Fruit fly (Drosophila melanogaster) whole organism, prepupa: ENCODE results near the gene Sce.

Experiments used
- Blimp-1 ChIP-seq: fragments of 200-800 bp; sonication (Bioruptor generic); optimal IDR thresholded peaks from 3 replicates; lab custom pipeline; 2017; ENCODE audit warnings: missing biosample characterization, missing genetic modification characterization, mild to moderate bottlenecking, moderate library complexity, missing genetic modification reagents
- CG10631 ChIP-seq: fragments of 200-800 bp; sonication (Bioruptor generic); optimal IDR thresholded peaks from 2 replicates; lab custom pipeline; 2016; ENCODE audit warnings: missing biosample characterization, missing genetic modification characterization
- CG10669 ChIP-seq: fragments of 200-800 bp; sonication (Bioruptor generic); optimal IDR thresholded peaks from 3 replicates; lab custom pipeline; 2018; ENCODE audit warnings: missing biosample characterization, mild to moderate bottlenecking, missing genetic modification characterization, moderate library complexity
- CG11294 ChIP-seq: fragments of 200-800 bp; sonication (Bioruptor generic); IDR thresholded peaks from 2 replicates; pipeline ENCODE4 v1.3.6; 2022; ENCODE audit warnings: missing biosample characterization, missing genetic modification characterization
- CG11902 ChIP-seq: fragments of 200-800 bp; sonication (Bioruptor generic); optimal IDR thresholded peaks from 3 replicates; lab custom pipeline; 2016; ENCODE audit warnings: missing biosample characterization, missing genetic modification characterization
- CG15336 ChIP-seq: fragments of 200-800 bp; sonication (Bioruptor generic); IDR thresholded peaks from 2 replicates; pipeline ENCODE4 v1.3.6; 2022; ENCODE audit warnings: missing biosample characterization, missing genetic modification characterization
- CG1621 ChIP-seq: fragments of 200-800 bp; sonication (Bioruptor generic); optimal IDR thresholded peaks from 3 replicates; lab custom pipeline; 2018; ENCODE audit warnings: missing biosample characterization, mild to moderate bottlenecking, missing genetic modification characterization
- CG16779 ChIP-seq: fragments of 200-800 bp; sonication (Bioruptor generic); optimal IDR thresholded peaks from 3 replicates; lab custom pipeline; 2017; ENCODE audit warnings: missing biosample characterization, mild to moderate bottlenecking, missing genetic modification characterization
- CG31627 ChIP-seq: fragments of 200-800 bp; sonication (Bioruptor generic); optimal IDR thresholded peaks from 3 replicates; lab custom pipeline; 2016; ENCODE audit warnings: missing biosample characterization, missing genetic modification characterization
- CG32006 ChIP-seq: fragments of 200-800 bp; sonication (Bioruptor generic); optimal IDR thresholded peaks from 3 replicates; lab custom pipeline; 2017; ENCODE audit warnings: missing biosample characterization, mild to moderate bottlenecking, missing genetic modification characterization
- CG3919 ChIP-seq: fragments of 200-800 bp; sonication (Bioruptor generic); optimal IDR thresholded peaks from 3 replicates; lab custom pipeline; 2016; ENCODE audit warnings: missing biosample characterization, missing genetic modification characterization
- CG4318 ChIP-seq: fragments of 200-800 bp; sonication (Bioruptor generic); optimal IDR thresholded peaks from 3 replicates; lab custom pipeline; 2017; ENCODE audit warnings: missing biosample characterization, mild to moderate bottlenecking, missing genetic modification characterization
- CG8119 ChIP-seq: fragments of 200-800 bp; sonication (Bioruptor generic); IDR thresholded peaks from 3 replicates; pipeline ENCODE4 v1.3.6; 2022; ENCODE audit warnings: missing biosample characterization, missing genetic modification characterization
- CG8319 ChIP-seq: fragments of 200-800 bp; sonication (Bioruptor generic); optimal IDR thresholded peaks from 3 replicates; lab custom pipeline; 2016; ENCODE audit warnings: missing biosample characterization, missing genetic modification characterization
- CG8632 ChIP-seq: fragments of 200-800 bp; sonication (Bioruptor generic); optimal IDR thresholded peaks from 3 replicates; lab custom pipeline; 2016; ENCODE audit warnings: missing biosample characterization, missing genetic modification characterization
- Eip75B ChIP-seq: fragments of 200-800 bp; sonication (Bioruptor generic); optimal IDR thresholded peaks from 3 replicates; lab custom pipeline; 2016; ENCODE audit warnings: missing biosample characterization, missing genetic modification characterization
- Eip78C ChIP-seq: fragments of 200-800 bp; sonication (Bioruptor generic); peaks from one replicate; lab custom pipeline; 2016; ENCODE audit warnings: missing biosample characterization, missing genetic modification characterization
- Eip93F ChIP-seq: fragments of 200-800 bp; sonication (Bioruptor generic); optimal IDR thresholded peaks from 2 replicates; lab custom pipeline; 2016; ENCODE audit warnings: missing biosample characterization, mild to moderate bottlenecking, missing genetic modification characterization
- Ets21C ChIP-seq: fragments of 200-800 bp; sonication (Bioruptor generic); optimal IDR thresholded peaks from 3 replicates; lab custom pipeline; 2016; ENCODE audit warnings: missing biosample characterization, missing genetic modification characterization
- Gug ChIP-seq: fragments of 200-800 bp; sonication (Bioruptor generic); IDR thresholded peaks from 2 replicates; pipeline ENCODE4 v1.3.6; 2022; ENCODE audit warnings: missing biosample characterization, missing genetic modification characterization
- Hr38 ChIP-seq: sonication (Bioruptor generic); optimal IDR thresholded peaks from 2 replicates; lab custom pipeline; 2016; ENCODE audit warnings: missing biosample characterization, missing genetic modification characterization
- Hr39 ChIP-seq: fragments of 200-800 bp; sonication (Bioruptor generic); optimal IDR thresholded peaks from 2 replicates; lab custom pipeline; 2016; ENCODE audit warnings: missing biosample characterization, missing genetic modification characterization
- Hr4 ChIP-seq: fragments of 200-800 bp; sonication (Bioruptor generic); optimal IDR thresholded peaks from 3 replicates; lab custom pipeline; 2016; ENCODE audit warnings: missing biosample characterization, missing genetic modification characterization
- Lpt ChIP-seq: fragments of 200-800 bp; sonication (Bioruptor generic); optimal IDR thresholded peaks from 3 replicates; lab custom pipeline; 2016; ENCODE audit warnings: missing biosample characterization, missing genetic modification characterization
- Met ChIP-seq: fragments of 200-800 bp; sonication (Bioruptor generic); optimal IDR thresholded peaks from 3 replicates; lab custom pipeline; 2016; ENCODE audit warnings: missing biosample characterization, missing genetic modification characterization
- OdsH ChIP-seq: fragments of 200-800 bp; sonication (Bioruptor generic); optimal IDR thresholded peaks from 3 replicates; lab custom pipeline; 2016; ENCODE audit warnings: missing biosample characterization, missing genetic modification characterization
- Sox14 ChIP-seq: fragments of 200-800 bp; sonication (Bioruptor generic); optimal IDR thresholded peaks from 3 replicates; lab custom pipeline; 2016; ENCODE audit warnings: missing biosample characterization, missing genetic modification characterization
- achi ChIP-seq: fragments of 200-800 bp; sonication (Bioruptor generic); optimal IDR thresholded peaks from 3 replicates; lab custom pipeline; 2016; ENCODE audit warnings: missing biosample characterization, missing genetic modification characterization
- cyc ChIP-seq: fragments of 200-800 bp; sonication (Bioruptor generic); optimal IDR thresholded peaks from 3 replicates; lab custom pipeline; 2016; ENCODE audit warnings: missing biosample characterization, missing genetic modification characterization
- dac ChIP-seq: fragments of 200-800 bp; sonication (Bioruptor generic); optimal IDR thresholded peaks from 2 replicates; lab custom pipeline; 2017; ENCODE audit warnings: missing biosample characterization, mild to moderate bottlenecking, missing genetic modification characterization
- dsx ChIP-seq: fragments of 200-800 bp; optimal IDR thresholded peaks from 3 replicates; lab custom pipeline; 2019; ENCODE audit warnings: missing biosample characterization, mild to moderate bottlenecking, missing genetic modification characterization, moderate library complexity; ENCODE audit not compliant: poor library complexity, severe bottlenecking
- esn ChIP-seq: fragments of 200-800 bp; sonication (Bioruptor generic); optimal IDR thresholded peaks from 2 replicates; lab custom pipeline; 2016; ENCODE audit warnings: missing biosample characterization, mild to moderate bottlenecking, missing genetic modification characterization, moderate library complexity
- fd85E ChIP-seq: fragments of 200-800 bp; sonication (Bioruptor generic); optimal IDR thresholded peaks from 3 replicates; lab custom pipeline; 2016; ENCODE audit warnings: missing biosample characterization, missing genetic modification characterization
- fkh ChIP-seq: fragments of 200-800 bp; sonication (Bioruptor generic); optimal IDR thresholded peaks from 3 replicates; lab custom pipeline; 2017; ENCODE audit warnings: missing biosample characterization, mild to moderate bottlenecking, missing genetic modification characterization, moderate library complexity
- lz ChIP-seq: fragments of 200-800 bp; sonication (Bioruptor generic); optimal IDR thresholded peaks from 3 replicates; lab custom pipeline; 2016; ENCODE audit warnings: missing biosample characterization, missing genetic modification characterization
- net ChIP-seq: fragments of 200-800 bp; sonication (Bioruptor generic); optimal IDR thresholded peaks from 3 replicates; lab custom pipeline; 2016; ENCODE audit warnings: missing biosample characterization, missing genetic modification characterization
- pdm3 ChIP-seq: fragments of 200-800 bp; sonication (Bioruptor generic); optimal IDR thresholded peaks from 3 replicates; lab custom pipeline; 2016; ENCODE audit warnings: missing biosample characterization, missing genetic modification characterization
- salr ChIP-seq, 2 experiments: fragments of 200-800 bp; sonication (Bioruptor generic); optimal IDR thresholded peaks; 3 replicates each; lab custom pipeline; 2016 to 2018; ENCODE audit warnings: missing biosample characterization in 2 of 2, missing genetic modification characterization in 2 of 2, mild to moderate bottlenecking in 1 of 2
- ss ChIP-seq, 2 experiments: fragments of 200-800 bp; sonication (Bioruptor generic); optimal IDR thresholded peaks; 2 replicates in 1 of 2; 3 replicates in 1 of 2; lab custom pipeline; 2017 to 2018; ENCODE audit warnings: mild to moderate bottlenecking in 2 of 2, missing biosample characterization in 2 of 2, missing genetic modification characterization in 2 of 2, moderate library complexity in 1 of 2
- svp ChIP-seq: fragments of 200-800 bp; sonication (Bioruptor generic); peaks from one replicate; lab custom pipeline; 2016; ENCODE audit warnings: missing biosample characterization, missing genetic modification characterization
- topi ChIP-seq: fragments of 200-800 bp; sonication (Bioruptor generic); optimal IDR thresholded peaks from 3 replicates; lab custom pipeline; 2016; ENCODE audit warnings: missing biosample characterization, missing genetic modification characterization

Sce gene

dm6 chr3R:27685539-27686012 lies 3.7 kb upstream of the Sce start, which contains the start of gene CG12880 (continued):
- TF ChIP-seq topi (GFP tag; lab: Kevin White, UChicago) = peak; percentile 49
- TF ChIP-seq Hr39 (GFP tag; lab: Kevin White, UChicago) = peak; percentile 30
- TF ChIP-seq Blimp-1 (GFP tag; lab: Kevin White, UChicago) = no peak
- peak; percentile 22 for TF ChIP-seq Hr4 (GFP tag; lab: Kevin White, UChicago)
- no peak for TF ChIP-seq CG1621 (tag; lab: Kevin White, UChicago)

DNA sequence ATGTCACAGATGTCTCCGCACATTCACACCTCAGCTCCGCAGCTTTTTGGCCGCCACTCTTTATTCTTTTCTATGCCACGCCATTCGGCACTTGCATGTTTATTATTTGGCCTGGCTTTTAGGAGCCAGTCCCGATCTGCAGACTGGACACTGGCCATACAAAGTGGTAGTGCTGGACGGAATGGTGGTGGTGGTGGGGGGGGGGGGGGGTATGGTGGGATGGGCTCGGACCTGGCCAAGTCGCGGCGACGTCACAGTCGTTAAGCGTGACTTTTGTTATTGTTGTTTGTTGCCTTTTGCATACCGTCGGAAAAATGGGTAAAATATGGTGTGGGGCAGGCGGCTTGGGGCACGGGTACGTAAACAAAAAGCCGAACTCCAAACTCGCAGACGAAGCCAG lies 3.2 kb upstream of the Sce start:
- TF ChIP-seq Eip93F (GFP tag; lab: Kevin White, UChicago) (no peak), net (no peak), topi (GFP tag; lab: Kevin White, UChicago) (no peak), Blimp-1 (GFP tag; lab: Kevin White, UChicago) (no peak), CG11294 (GFP tag; lab: Robert Waterston, UW) (no peak), CG31627 (no peak), CG15336 (no peak), ss (GFP tag; optimal IDR thresholded peaks at IDR 0.05; lab: Kevin White, UChicago) (peak in 1 of 2 experiments; percentile 64), CG8632 (GFP tag; lab: Kevin White, UChicago) (no peak), fkh (GFP tag; lab: Kevin White, UChicago) (no peak), CG8319 (GFP tag; lab: Kevin White, UChicago) (no peak), fd85E (GFP tag; lab: Kevin White, UChicago) (no peak), CG1621 (tag; lab: Kevin White, UChicago) (peak; percentile 3), CG32006 (no peak), Sox14 (GFP tag; lab: Kevin White, UChicago) (no peak), cyc (GFP tag; lab: Kevin White, UChicago) (no peak), Eip75B (GFP tag; lab: Kevin White, UChicago) (no peak), CG8119 (GFP tag; lab: Robert Waterston, UW) (no peak), dsx (GFP tag; lab: Kevin White, UChicago) (peak; percentile 89)

dm6 chr3R:27679667-27680066 lies 2.2 kb downstream of the Sce start:
- peak; percentile 89 for TF ChIP-seq svp
- TF ChIP-seq Eip78C = peak; percentile 47
- TF ChIP-seq CG15336 = no peak
- no peak for TF ChIP-seq CG32006

dm6 chr3R:27679019-27679418 lies 2.8 kb downstream of the Sce start, which contains the start of gene CG12883:
Gene CG12883 (plus strand): TSS chr3R:27679291.
- no peak for TF ChIP-seq Hr39 (GFP tag; lab: Kevin White, UChicago)
- TF ChIP-seq svp = peak; percentile 49
- TF ChIP-seq Eip78C = peak; percentile 35
- peak; percentile 19 for TF ChIP-seq Sox14 (GFP tag; lab: Kevin White, UChicago)

dm6 chr3R:27677174-27677726 lies 4.6 kb downstream of the Sce start, which contains the start of gene Hsdl2:
Gene Hsdl2 (plus strand): TSS chr3R:27677522.
- TF ChIP-seq Hr4 (GFP tag; lab: Kevin White, UChicago) (peak; percentile 47), net (peak; percentile 81), lz (peak; percentile 38), CG32006 (peak; percentile 56), CG10631 (GFP tag; lab: Kevin White, UChicago) (no peak), Eip75B (GFP tag; lab: Kevin White, UChicago) (peak; percentile 53), CG31627 (peak; percentile 36), CG15336 (peak; percentile 69; the same call in 1 of the 2 replicates), Met (peak; percentile 40), CG4318 (GFP tag; lab: Kevin White, UChicago) (no peak), dac (GFP tag; lab: Kevin White, UChicago) (peak; percentile 41), fkh (GFP tag; lab: Kevin White, UChicago) (no peak), Hr38 (GFP tag; lab: Kevin White, UChicago) (no peak), esn (GFP tag; lab: Kevin White, UChicago) (no peak), CG3919 (GFP tag; lab: Kevin White, UChicago) (peak; percentile 87), Gug (GFP tag; lab: Robert Waterston, UW) (no peak), salr (GFP tag; optimal IDR thresholded peaks at IDR 0.05; lab: Kevin White, UChicago) (peak; percentile 64 to 76), Blimp-1 (GFP tag; lab: Kevin White, UChicago) (peak; percentile 69), Ets21C (peak; percentile 55), Lpt (peak; percentile 79), achi (GFP tag; lab: Kevin White, UChicago) (peak; percentile 63), CG10669 (peak; percentile 84), dsx (GFP tag; lab: Kevin White, UChicago) (peak; percentile 59), CG11902 (GFP tag; lab: Kevin White, UChicago) (no peak), CG8319 (GFP tag; lab: Kevin White, UChicago) (peak; percentile 68), OdsH (GFP tag; lab: Kevin White, UChicago) (no peak), pdm3 (GFP tag; lab: Kevin White, UChicago) (peak; percentile 56), CG16779 (tag; lab: Kevin White, UChicago) (peak; percentile 92)
